Worm (Caenorhabditis elegans): Measurements from ENCODE around the gene C50F4.10.
A peak's percentile ranks its signal among the peaks of the same experiment; 100 is the strongest.

C50F4.10 gene

ce11 chrV:9549459-9549858 lies 18.1 kb upstream of the C50F4.10 start, which contains the start of gene nstp-10 (continued):
- TF ChIP-seq cebp-1 (GFP tag; IDR thresholded peaks at IDR 0.05) (0 out of 2 replicates have a peak, but pooled peaks have one; percentile 17), cebp-1 (tag; optimal IDR thresholded peaks at IDR 0.05) (peak; percentile 48), hlh-12 (tag; optimal IDR thresholded peaks at IDR 0.05) (no peak), rec-8 (tag; optimal IDR thresholded peaks at IDR 0.05) (peak in 1 of 2 experiments; percentile 51), egrh-3 (GFP tag; IDR thresholded peaks at IDR 0.05) (no peak), Y67H2A.10 (GFP tag; conservative IDR thresholded peaks at IDR 0.05) (peak; percentile 54; the same call in 1 of the 2 replicates)

- peak; percentile 98 for TF ChIP-seq K11D2.4 (GFP tag; IDR thresholded peaks at IDR 0.05)
- peak; percentile 69 for TF ChIP-seq B0035.1 (tag; optimal IDR thresholded peaks at IDR 0.05)
- TF ChIP-seq sptf-2 (GFP tag; optimal IDR thresholded peaks at IDR 0.05), result no peak
- TF ChIP-seq aptf-3 (GFP tag; IDR thresholded peaks at IDR 0.05), result no peak
- TF ChIP-seq Y95B8A.8 (GFP tag; IDR thresholded peaks at IDR 0.05), result 0 out of 2 replicates have a peak, but pooled peaks have one; percentile 48
- TF ChIP-seq cebp-2 (GFP tag; IDR thresholded peaks at IDR 0.05), result peak; percentile 88; the same call in 1 of the 2 replicates
- no peak for TF ChIP-seq xnd-1 (tag; optimal IDR thresholded peaks at IDR 0.05)
- peak; percentile 2 for TF ChIP-seq lsl-1 (GFP tag; optimal IDR thresholded peaks at IDR 0.05)
- peak; percentile 98 for TF ChIP-seq pbrm-1 (GFP tag; IDR thresholded peaks at IDR 0.05)
- TF ChIP-seq lag-1 (GFP tag; IDR thresholded peaks at IDR 0.05), result no peak
- peak; percentile 93 for TF ChIP-seq ZK185.1 (tag; optimal IDR thresholded peaks at IDR 0.05; ENCODE audit: poor library complexity, severe bottlenecking)
- TF ChIP-seq egrh-3 (GFP tag; IDR thresholded peaks at IDR 0.05), result peak; percentile 40
- TF ChIP-seq nfya-2 (GFP tag; IDR thresholded peaks at IDR 0.05), result no peak
- TF ChIP-seq dpl-1 (GFP tag; optimal IDR thresholded peaks at IDR 0.05), result peak; percentile 50
- peak; percentile 94 for TF ChIP-seq ztf-22 (GFP tag; optimal IDR thresholded peaks at IDR 0.05)
- no peak for TF ChIP-seq F49E8.2 (tag; optimal IDR thresholded peaks at IDR 0.05; ENCODE audit: insufficient read depth)
- peak; percentile 26 for TF ChIP-seq snpc-1.3 (tag; optimal IDR thresholded peaks at IDR 0.05; ENCODE audit: insufficient read depth)
- TF ChIP-seq bed-1 (GFP tag; IDR thresholded peaks at IDR 0.05), result no peak
- peak; percentile 93 for TF ChIP-seq ekl-4 (GFP tag; IDR thresholded peaks at IDR 0.05)
- TF ChIP-seq lin-40 (tag; optimal IDR thresholded peaks at IDR 0.05), result peak; percentile 99
- TF ChIP-seq tbx-9 (tag; optimal IDR thresholded peaks at IDR 0.05; ENCODE audit: borderline replicate concordance), result no peak
- no peak for TF ChIP-seq unc-130 (GFP tag; optimal IDR thresholded peaks at IDR 0.05)
- no peak for TF ChIP-seq hrde-1 (tag; optimal IDR thresholded peaks at IDR 0.05; ENCODE audit: borderline replicate concordance)
- no peak for TF ChIP-seq ceh-58 (GFP tag; IDR thresholded peaks at IDR 0.05)
- no peak for TF ChIP-seq T07F8.4 (tag; optimal IDR thresholded peaks at IDR 0.05)
- peak; percentile 91 for TF ChIP-seq ztf-18 (tag; optimal IDR thresholded peaks at IDR 0.05)
- peak; percentile 72 for TF ChIP-seq attf-3 (GFP tag; conservative IDR thresholded peaks at IDR 0.05)
- no peak for TF ChIP-seq hlh-12 (tag; optimal IDR thresholded peaks at IDR 0.05)
- 0 out of 2 replicates have a peak, but pooled peaks have one; percentile 55 for TF ChIP-seq sea-2 (GFP tag; IDR thresholded peaks at IDR 0.05)
- no peak for TF ChIP-seq madf-8 (GFP tag; conservative IDR thresholded peaks at IDR 0.05)
- TF ChIP-seq F23B12.7 (tag; optimal IDR thresholded peaks at IDR 0.05; ENCODE audit: insufficient read depth), result peak; percentile 94
- peak; percentile 99 for TF ChIP-seq ceh-27 (GFP tag; optimal IDR thresholded peaks at IDR 0.05)
- peak; percentile 96 for TF ChIP-seq egl-44 (GFP tag; IDR thresholded peaks at IDR 0.05)
- peak; percentile 96 for TF ChIP-seq pha-4 (tag; optimal IDR thresholded peaks at IDR 0.05)
- TF ChIP-seq ztf-6 (GFP tag; IDR thresholded peaks at IDR 0.05), result peak; percentile 93
- no peak for TF ChIP-seq ceh-91 (GFP tag; IDR thresholded peaks at IDR 0.05)
- TF ChIP-seq ceh-100 (GFP tag; IDR thresholded peaks at IDR 0.05), result peak; percentile 76
- TF ChIP-seq rcor-1 (GFP tag; IDR thresholded peaks at IDR 0.05), result peak; percentile 90
- TF ChIP-seq let-526 (GFP tag; IDR thresholded peaks at IDR 0.05), result peak; percentile 70
- no peak for TF ChIP-seq Y53F4B.3 (GFP tag; IDR thresholded peaks at IDR 0.05)
- TF ChIP-seq F10E7.11 (tag; optimal IDR thresholded peaks at IDR 0.05), result no peak
- TF ChIP-seq attf-5 (GFP tag; optimal IDR thresholded peaks at IDR 0.05), result peak; percentile 98
Observed at ce11 chrV:9546860-9547269, 15.5 kb upstream of the C50F4.10 start, which contains the start of gene his-37. his-37 (plus strand) TSS chrV:9547105.

Measured in whole organism, young adult.